Fruit fly (Drosophila melanogaster) S2 (cell line): Measurements from ENCODE around the gene CG6012.

Experiments used
- CG8478 ChIP-seq: fragments of >200 bp; optimal IDR thresholded peaks from 2 replicates; lab custom pipeline; 2018
- CTCF ChIP-seq, 2 experiments: fragments of >200 bp; optimal IDR thresholded peaks; 2 replicates each; lab custom pipeline; 2018

dm6 chr2L:16884702-16885101 is 23.4 kb upstream of the CG6012 start:
- TF ChIP-seq CG8478 (no peak), CTCF (optimal IDR thresholded peaks at IDR 0.05; lab: Kevin White, UChicago) (no peak)
